Fruit fly (Drosophila melanogaster): Measurements from ENCODE around the gene tgo.

tgo gene

dm6 chr3R:9013765-9014380 lies 5.9 kb downstream of the tgo start (continued):
- TF ChIP-seq CG10147 (GFP tag; optimal IDR thresholded peaks at IDR 0.05) (peak; percentile 7), crol (GFP tag; IDR thresholded peaks at IDR 0.05) (peak; percentile 99), cad (GFP tag; optimal IDR thresholded peaks at IDR 0.05) (no peak), ash1 (GFP tag; optimal IDR thresholded peaks at IDR 0.05) (no peak), E2f1 (GFP tag; IDR thresholded peaks at IDR 0.05) (0 out of 2 replicates have a peak, but pooled peaks have one; percentile 11), ERR (GFP tag; optimal IDR thresholded peaks at IDR 0.05) (peak; percentile 24), HLH54F (GFP tag; optimal IDR thresholded peaks at IDR 0.05) (peak; percentile 42), gfzf (GFP tag; optimal IDR thresholded peaks at IDR 0.05) (peak; percentile 14), H2.0 (GFP tag; IDR thresholded peaks at IDR 0.05) (no peak), p53 (GFP tag; optimal IDR thresholded peaks at IDR 0.05) (peak; percentile 32), CG2199 (GFP tag; IDR thresholded peaks at IDR 0.05) (no peak), exex (tag; optimal IDR thresholded peaks at IDR 0.05) (no peak), CG10431 (GFP tag; optimal IDR thresholded peaks at IDR 0.05) (no peak), CG12071 (GFP tag; optimal IDR thresholded peaks at IDR 0.05) (no peak), CG18619 (GFP tag; optimal IDR thresholded peaks at IDR 0.05) (peak; percentile 46), tx (GFP tag; optimal IDR thresholded peaks at IDR 0.05) (peak; percentile 40), CG11093 (GFP tag; IDR thresholded peaks at IDR 0.05) (no peak), nom (GFP tag; optimal IDR thresholded peaks at IDR 0.05) (peak; percentile 38), Antp (GFP tag; optimal IDR thresholded peaks at IDR 0.05) (peak; percentile 68), HLHmδ (GFP tag; optimal IDR thresholded peaks at IDR 0.05) (no peak), CG11247 (GFP tag; IDR thresholded peaks at IDR 0.05) (0 out of 2 replicates have a peak, but pooled peaks have one; percentile 35), CG8290 (GFP tag; optimal IDR thresholded peaks at IDR 0.05) (peak; percentile 44), CG8290 (tag; optimal IDR thresholded peaks at IDR 0.05) (peak in 1 of 2 experiments; percentile 11), CG8281 (tag; optimal IDR thresholded peaks at IDR 0.05) (no peak), en (GFP tag; optimal IDR thresholded peaks at IDR 0.05) (peak; percentile 45), shn (GFP tag; optimal IDR thresholded peaks at IDR 0.05) (peak; percentile 72), CG9727 (GFP tag; optimal IDR thresholded peaks at IDR 0.05) (peak; percentile 26), nerfin-1 (tag; optimal IDR thresholded peaks at IDR 0.05) (peak; percentile 25), Sry-β (GFP tag; optimal IDR thresholded peaks at IDR 0.05) (no peak), insv (GFP tag; optimal IDR thresholded peaks at IDR 0.05) (peak in 1 of 2 experiments; percentile 15), fu2 (GFP tag; optimal IDR thresholded peaks at IDR 0.05) (peak; percentile 53), lab (GFP tag; optimal IDR thresholded peaks at IDR 0.05) (no peak), ken (GFP tag; IDR thresholded peaks at IDR 0.05) (0 out of 3 replicates have a peak, but pooled peaks have one; percentile 57), CG13296 (GFP tag; optimal IDR thresholded peaks at IDR 0.05) (peak; percentile 33), CG7372 (GFP tag; IDR thresholded peaks at IDR 0.05) (peak; percentile 34; the same call in 1 of the 2 replicates), croc (GFP tag; conservative IDR thresholded peaks at IDR 0.05) (no peak), CG13287 (GFP tag; IDR thresholded peaks at IDR 0.05; ENCODE audit: partially characterized antibody) (no peak), stc (GFP tag; IDR thresholded peaks at IDR 0.05) (0 out of 2 replicates have a peak, but pooled peaks have one; percentile 38), HHEX (GFP tag; optimal IDR thresholded peaks at IDR 0.05) (peak; percentile 27), NfI (GFP tag; optimal IDR thresholded peaks at IDR 0.05) (peak; percentile 44), sc (optimal IDR thresholded peaks at IDR 0.05) (no peak), sc (GFP tag; optimal IDR thresholded peaks at IDR 0.05) (no peak), Dref (GFP tag; IDR thresholded peaks at IDR 0.05) (0 out of 2 replicates have a peak, but pooled peaks have one; percentile 23), CG30431 (GFP tag; optimal IDR thresholded peaks at IDR 0.05) (no peak), h (optimal IDR thresholded peaks at IDR 0.05) (no peak), CG32532 (GFP tag; IDR thresholded peaks at IDR 0.05) (peak; percentile 34; the same call in 1 of the 2 replicates), MESR4 (GFP tag; optimal IDR thresholded peaks at IDR 0.05) (peak; percentile 71), CG12155 (GFP tag; optimal IDR thresholded peaks at IDR 0.05) (peak; percentile 36), danr (GFP tag; IDR thresholded peaks at IDR 0.05) (no peak), gce (GFP tag; IDR thresholded peaks at IDR 0.05) (no peak), Asciz (GFP tag; optimal IDR thresholded peaks at IDR 0.05) (no peak)

Measured in whole organism, embryonic.